Fruit fly (Drosophila melanogaster) whole organism, wandering third instar larva: ENCODE measurements around the gene CG43998.

Source experiments
- Abd-B ChIP-seq: fragments of >200 bp; optimal IDR thresholded peaks from 2 replicates; lab custom pipeline; 2017; ENCODE audit warnings: missing biosample characterization, missing genetic modification characterization
- CG32264 ChIP-seq: fragments of 200-800 bp; sonication (Bioruptor generic); optimal IDR thresholded peaks from 2 replicates; lab custom pipeline; 2016; ENCODE audit warnings: missing biosample characterization, missing genetic modification characterization
- CG9705 ChIP-seq: fragments of 200-800 bp; sonication (Bioruptor generic); optimal IDR thresholded peaks from 2 replicates; lab custom pipeline; 2018; ENCODE audit warnings: missing biosample characterization, mild to moderate bottlenecking, missing genetic modification characterization
- CrebA ChIP-seq: fragments of 200-800 bp; sonication (Bioruptor generic); optimal IDR thresholded peaks from 2 replicates; lab custom pipeline; 2016; ENCODE audit warnings: missing biosample characterization, mild to moderate bottlenecking, missing genetic modification characterization, borderline replicate concordance
- Dfd ChIP-seq: fragments of >200 bp; optimal IDR thresholded peaks from 2 replicates; lab custom pipeline; 2017; ENCODE audit warnings: missing biosample characterization, missing genetic modification characterization
- Dif ChIP-seq: fragments of 200-275, 200-300 bp; sonication (Bioruptor generic); optimal IDR thresholded peaks from 2 replicates; lab custom pipeline; 2018; ENCODE audit warnings: missing biosample characterization, missing genetic modification characterization; ENCODE audit not compliant: partially characterized antibody
- GATAd ChIP-seq: sonication (Bioruptor generic); optimal IDR thresholded peaks from 2 replicates; lab custom pipeline; 2016; ENCODE audit warnings: missing biosample characterization, missing genetic modification characterization
- HLH106 ChIP-seq: fragments of 200-800 bp; optimal IDR thresholded peaks from 3 replicates; lab custom pipeline; 2019; ENCODE audit warnings: missing biosample characterization, mild to moderate bottlenecking, missing genetic modification characterization, moderate library complexity
- Hnf4 ChIP-seq: fragments of 200-800 bp; sonication (Bioruptor generic); optimal IDR thresholded peaks from 2 replicates; lab custom pipeline; 2016; ENCODE audit warnings: missing biosample characterization, mild to moderate bottlenecking, missing genetic modification characterization
- Hr78 ChIP-seq: fragments of >200 bp; optimal IDR thresholded peaks from 2 replicates; lab custom pipeline; 2017; ENCODE audit warnings: missing biosample characterization, missing genetic modification characterization
- Hr83 ChIP-seq: fragments of 200-300 bp; sonication (Bioruptor generic); optimal IDR thresholded peaks from 2 replicates; lab custom pipeline; 2016; ENCODE audit warnings: missing biosample characterization, mild to moderate bottlenecking, missing genetic modification characterization, moderate library complexity; ENCODE audit not compliant: poor library complexity, severe bottlenecking
- Jra ChIP-seq: sonication (Bioruptor generic); optimal IDR thresholded peaks from 2 replicates; lab custom pipeline; 2016; ENCODE audit warnings: missing biosample characterization, missing genetic modification characterization
- Mio ChIP-seq: sonication (Bioruptor generic); optimal IDR thresholded peaks from 2 replicates; lab custom pipeline; 2016; ENCODE audit warnings: missing biosample characterization, missing genetic modification characterization
- Myc ChIP-seq: fragments of >200 bp; optimal IDR thresholded peaks from 2 replicates; lab custom pipeline; 2017
- N ChIP-seq: fragments of >200 bp; optimal IDR thresholded peaks from 2 replicates; lab custom pipeline; 2018; ENCODE audit warnings: missing biosample characterization, missing external identifiers, missing genetic modification characterization
- OdsH ChIP-seq: fragments of 200-800 bp; sonication (Bioruptor generic); optimal IDR thresholded peaks from 2 replicates; lab custom pipeline; 2016; ENCODE audit warnings: missing biosample characterization, mild to moderate bottlenecking, missing genetic modification characterization
- Rel ChIP-seq, 2 experiments: fragments of 200-800 bp; sonication (Bioruptor generic) in 1 of 2; optimal IDR thresholded peaks; 2 replicates in 1 of 2; 3 replicates in 1 of 2; lab custom pipeline; 2016 to 2019; ENCODE audit warnings: mild to moderate bottlenecking in 2 of 2, missing biosample characterization in 2 of 2, missing genetic modification characterization in 2 of 2, moderate library complexity in 1 of 2
- Sp1 ChIP-seq: fragments of 200-800 bp; sonication (Bioruptor generic); optimal IDR thresholded peaks from 3 replicates; lab custom pipeline; 2019; ENCODE audit warnings: missing biosample characterization, mild to moderate bottlenecking, missing genetic modification characterization, moderate library complexity
- Vsx2 ChIP-seq: fragments of 200-300, 225-300 bp; sonication (Bioruptor generic); optimal IDR thresholded peaks from 2 replicates; lab custom pipeline; 2018; ENCODE audit warnings: missing biosample characterization, missing genetic modification characterization; ENCODE audit not compliant: partially characterized antibody
- br ChIP-seq: fragments of 200-800 bp; sonication (Bioruptor generic); optimal IDR thresholded peaks from 2 replicates; lab custom pipeline; 2016; ENCODE audit warnings: missing biosample characterization, missing genetic modification characterization
- brk ChIP-seq: fragments of 200-800 bp; sonication (Bioruptor generic); optimal IDR thresholded peaks from 2 replicates; lab custom pipeline; 2016; ENCODE audit warnings: missing biosample characterization, mild to moderate bottlenecking, missing genetic modification characterization
- dl ChIP-seq, 2 experiments: fragments of 175-275, 200-275 bp in 1 of 2; fragments of 200-275 bp in 1 of 2; sonication (Bioruptor generic); optimal IDR thresholded peaks; lab custom pipeline; 2018; ENCODE audit warnings: mild to moderate bottlenecking in 2 of 2, missing biosample characterization in 2 of 2, missing genetic modification characterization in 2 of 2, moderate library complexity in 2 of 2; ENCODE audit not compliant: partially characterized antibody in 2 of 2, insufficient read depth in 1 of 2
- dmrt93B ChIP-seq: fragments of 200-800 bp; sonication (Bioruptor generic); optimal IDR thresholded peaks from 2 replicates; lab custom pipeline; 2018; ENCODE audit warnings: missing biosample characterization, mild to moderate bottlenecking, missing genetic modification characterization
- dsf ChIP-seq: sonication (Bioruptor generic); optimal IDR thresholded peaks from 2 replicates; lab custom pipeline; 2016; ENCODE audit warnings: missing biosample characterization, missing genetic modification characterization, borderline replicate concordance
- ey ChIP-seq: fragments of 200-800 bp; sonication (Bioruptor generic); optimal IDR thresholded peaks from 2 replicates; lab custom pipeline; 2016; ENCODE audit warnings: missing biosample characterization, missing genetic modification characterization
- foxo ChIP-seq, 2 experiments: fragments of 200-800 bp; sonication (Bioruptor generic); optimal IDR thresholded peaks; 2 replicates in 1 of 2; 3 replicates in 1 of 2; lab custom pipeline; 2016 to 2017; ENCODE audit warnings: missing biosample characterization in 2 of 2, missing genetic modification characterization in 2 of 2
- fru ChIP-seq: fragments of 200-800 bp; sonication (Bioruptor generic); optimal IDR thresholded peaks from 3 replicates; lab custom pipeline; 2016; ENCODE audit warnings: missing biosample characterization, mild to moderate bottlenecking, missing genetic modification characterization
- h ChIP-seq: fragments of 200-800 bp; sonication (Bioruptor generic); optimal IDR thresholded peaks from 3 replicates; lab custom pipeline; 2016; ENCODE audit warnings: missing biosample characterization, mild to moderate bottlenecking, missing genetic modification characterization
- jim ChIP-seq: fragments of 175-275, 200-325 bp; sonication (Bioruptor generic); optimal IDR thresholded peaks from 2 replicates; lab custom pipeline; 2016; ENCODE audit warnings: missing biosample characterization, mild to moderate bottlenecking, missing genetic modification characterization
- lola ChIP-seq: fragments of >200 bp; optimal IDR thresholded peaks from 2 replicates; lab custom pipeline; 2017; ENCODE audit warnings: missing biosample characterization, missing genetic modification characterization
- pan ChIP-seq: fragments of >200 bp; optimal IDR thresholded peaks from 2 replicates; lab custom pipeline; 2017
- psq ChIP-seq: fragments of 200-800 bp; sonication (Bioruptor generic); optimal IDR thresholded peaks from 3 replicates; lab custom pipeline; 2017; ENCODE audit warnings: missing biosample characterization, mild to moderate bottlenecking, missing genetic modification characterization, moderate library complexity
- rgr ChIP-seq: fragments of 200-800 bp; sonication (Bioruptor generic); optimal IDR thresholded peaks from 3 replicates; lab custom pipeline; 2016; ENCODE audit warnings: missing biosample characterization, mild to moderate bottlenecking, missing genetic modification characterization
- sage ChIP-seq: fragments of 200-800 bp; sonication (Bioruptor generic); optimal IDR thresholded peaks from 2 replicates; lab custom pipeline; 2016; ENCODE audit warnings: missing biosample characterization, mild to moderate bottlenecking, missing genetic modification characterization
- sv ChIP-seq: fragments of 200-800 bp; sonication (Bioruptor generic); optimal IDR thresholded peaks from 3 replicates; lab custom pipeline; 2016; ENCODE audit warnings: missing biosample characterization, missing genetic modification characterization
- tai ChIP-seq: sonication (Bioruptor generic); optimal IDR thresholded peaks from 2 replicates; lab custom pipeline; 2016; ENCODE audit warnings: missing biosample characterization, missing genetic modification characterization
- usp ChIP-seq: fragments of >200 bp; optimal IDR thresholded peaks from 2 replicates; lab custom pipeline; 2017; ENCODE audit warnings: missing biosample characterization, missing genetic modification characterization
- woc ChIP-seq: sonication (Bioruptor generic); optimal IDR thresholded peaks from 2 replicates; lab custom pipeline; 2016; ENCODE audit warnings: missing biosample characterization, mild to moderate bottlenecking, missing genetic modification characterization

CG43998 gene

DNA sequence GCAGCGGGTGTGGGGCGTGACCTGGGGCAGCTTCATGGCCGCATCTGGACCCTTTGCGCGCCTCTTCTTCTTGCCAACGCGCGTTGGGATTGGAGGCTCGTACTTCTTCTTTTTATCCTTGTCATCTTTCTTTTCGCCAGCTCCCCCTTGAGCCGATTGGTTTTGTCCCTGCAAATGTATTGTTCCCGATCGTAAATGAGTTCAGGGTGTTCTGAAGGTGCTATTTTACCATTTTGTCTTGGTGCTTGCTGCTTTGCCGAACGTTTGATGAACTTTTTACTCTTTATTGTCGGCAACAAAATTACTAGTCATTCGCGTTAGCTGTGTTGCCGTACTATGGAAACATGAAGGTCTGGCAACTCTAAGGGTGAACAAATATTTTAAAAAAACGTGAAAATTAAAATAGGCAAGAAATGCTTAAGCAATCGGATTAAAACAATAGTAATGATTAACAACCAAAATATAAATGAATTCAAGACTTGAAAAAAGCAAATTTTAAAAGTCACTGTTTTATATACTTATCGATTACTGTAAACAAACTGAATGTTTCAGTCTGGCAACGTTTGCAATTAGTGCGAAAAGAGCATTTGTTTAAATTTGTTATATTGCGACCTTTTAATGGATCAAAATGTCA lies 2.4 kb upstream of the CG43998 start, which contains the start of the genes Rpt2 and CG13599:
TSS of gene Rpt2 (minus strand) at position 464 of the 634 bp plus-strand sequence.
TSS of gene CG13599 (plus strand) at position 545 of the 634 bp plus-strand sequence.
- TF ChIP-seq rgr (GFP tag; lab: Kevin White, UChicago) (peak; percentile 6), h (peak; percentile 2), Sp1 (GFP tag; lab: Kevin White, UChicago) (peak; percentile 14), dsf (no peak), foxo (GFP tag; optimal IDR thresholded peaks at IDR 0.05; lab: Kevin White, UChicago) (peak in 1 of 2 experiments; percentile 24), Jra (GFP tag; lab: Kevin White, UChicago) (peak; percentile 33), woc (no peak), Rel (GFP tag; optimal IDR thresholded peaks at IDR 0.05; lab: Kevin White, UChicago) (no peak), Rel (tag; optimal IDR thresholded peaks at IDR 0.05; lab: Kevin White, UChicago) (peak; percentile 9)
- TF ChIP-seq, all 38 proteins: peak for 6

- TF ChIP-seq sage (GFP tag; lab: Kevin White, UChicago) (no peak), dmrt93B (GFP tag; lab: Kevin White, UChicago) (no peak), Vsx2 (GFP tag; lab: Kevin White, UChicago) (no peak), pan (lab: Kevin White, UChicago) (no peak), OdsH (peak; percentile 17), dsf (no peak), Hr83 (peak; percentile 31), Hr78 (GFP tag; lab: Kevin White, UChicago) (no peak), br (GFP tag; lab: Kevin White, UChicago) (no peak), N (GFP tag; lab: Kevin White, UChicago) (no peak), Dif (GFP tag; lab: Kevin White, UChicago) (no peak), Abd-B (GFP tag; lab: Kevin White, UChicago) (no peak), CrebA (GFP tag; lab: Kevin White, UChicago) (no peak), Dfd (GFP tag; lab: Kevin White, UChicago) (no peak), woc (peak; percentile 3), Hnf4 (GFP tag; lab: Kevin White, UChicago) (no peak), Rel (GFP tag; optimal IDR thresholded peaks at IDR 0.05; lab: Kevin White, UChicago) (no peak), Rel (tag; optimal IDR thresholded peaks at IDR 0.05; lab: Kevin White, UChicago) (no peak), fru (GFP tag; lab: Kevin White, UChicago) (no peak), ey (GFP tag; lab: Kevin White, UChicago) (peak; percentile 23), dl (GFP tag; optimal IDR thresholded peaks at IDR 0.05; lab: Kevin White, UChicago; ENCODE audit: insufficient read depth in 1 of 2, partially characterized antibody in 2 of 2) (no peak), rgr (GFP tag; lab: Kevin White, UChicago) (peak; percentile 5), GATAd (GFP tag; lab: Kevin White, UChicago) (no peak), usp (GFP tag; lab: Kevin White, UChicago) (no peak), CG9705 (no peak), h (peak; percentile 4), tai (GFP tag; lab: Kevin White, UChicago) (no peak), lola (GFP tag; lab: Kevin White, UChicago) (no peak), Mio (GFP tag; lab: Kevin White, UChicago) (no peak), CG32264 (no peak), jim (GFP tag; lab: Kevin White, UChicago) (no peak), brk (no peak), Jra (GFP tag; lab: Kevin White, UChicago) (peak; percentile 21), sv (GFP tag; lab: Kevin White, UChicago) (peak; percentile 16), HLH106 (peak; percentile 26), psq (GFP tag; lab: Kevin White, UChicago) (no peak), foxo (GFP tag; optimal IDR thresholded peaks at IDR 0.05; lab: Kevin White, UChicago) (peak in 1 of 2 experiments; percentile 47), Myc (no peak), Sp1 (GFP tag; lab: Kevin White, UChicago) (no peak)
Observed at dm6 chr3R:23927429-23927828, 1.4 kb downstream of the CG43998 start, which contains the start of gene CG13601. TSS of gene CG13601 (minus strand) at chr3R:23927634.
